Fruit fly (Drosophila melanogaster) S2 (cell line): ENCODE measurements around the gene chico.

Source experiments
- CG8478 ChIP-seq: fragments of >200 bp; optimal IDR thresholded peaks from 2 replicates; lab custom pipeline; 2018
- CTCF ChIP-seq, 2 experiments: fragments of >200 bp; optimal IDR thresholded peaks; 2 replicates each; lab custom pipeline; 2018

The chico gene

dm6 chr2L:10231092-10231494 lies 15.8 kb downstream of the chico start:
- TF ChIP-seq CG8478 (lab: Kevin White, UChicago) = no peak
- TF ChIP-seq CTCF (optimal IDR thresholded peaks at IDR 0.05; lab: Kevin White, UChicago) = no peak

DNA sequence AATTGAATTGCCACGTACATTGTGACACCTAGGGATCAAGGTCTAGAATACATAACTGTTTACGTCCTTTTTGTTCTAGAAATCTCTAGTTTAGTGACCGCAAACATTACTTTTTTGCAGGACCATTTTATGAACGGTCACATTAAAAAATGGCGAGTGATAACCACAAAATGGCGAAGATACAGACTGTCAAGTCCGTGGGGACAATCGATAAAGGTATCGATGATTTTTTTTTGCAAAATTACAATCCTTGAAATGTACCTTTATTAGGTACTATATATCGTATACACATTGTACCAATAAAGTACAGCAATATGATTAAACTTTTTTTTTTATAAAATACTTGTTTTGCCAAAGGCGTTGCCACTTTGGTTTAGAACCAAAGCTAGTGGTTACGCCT lies 16.4 kb downstream of the chico start:
- TF ChIP-seq CG8478 (lab: Kevin White, UChicago) (no peak), CTCF (optimal IDR thresholded peaks at IDR 0.05; lab: Kevin White, UChicago) (no peak)

DNA sequence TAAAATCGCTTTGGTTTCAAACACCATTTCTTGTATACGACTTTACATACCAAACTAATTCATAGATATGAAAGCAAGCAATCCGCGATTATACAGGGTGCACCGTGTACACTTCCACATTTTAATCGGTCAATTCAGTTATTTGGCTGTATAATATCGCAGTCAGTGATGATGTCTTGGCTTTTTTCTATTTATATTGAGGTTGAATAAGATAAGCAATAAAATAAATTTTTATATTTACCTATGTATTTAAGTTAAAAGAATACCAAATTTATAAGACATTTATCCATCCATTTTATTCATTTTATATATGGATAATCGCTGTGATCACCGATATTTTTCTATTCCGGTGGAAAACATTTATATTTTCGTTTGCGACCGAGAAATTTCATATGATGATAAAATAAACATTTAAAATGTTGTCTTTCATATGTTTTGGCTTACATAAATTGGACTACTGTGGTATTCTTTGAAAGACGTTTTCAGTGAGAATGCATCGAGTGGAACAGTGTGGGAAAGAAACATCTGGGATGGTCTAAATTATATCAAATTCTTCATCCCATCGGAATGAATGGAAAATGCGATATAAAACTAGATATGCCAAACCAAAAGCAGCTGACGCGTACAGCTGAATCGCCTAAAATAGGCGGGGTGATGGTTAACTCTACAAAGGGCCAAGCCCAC lies 20.0 kb downstream of the chico start, which contains the start of gene CG5708:
CG5708 (minus strand) TSS at position 85 of the 684 bp plus-strand sequence.
- TF ChIP-seq CG8478 (lab: Kevin White, UChicago) (no peak), CTCF (optimal IDR thresholded peaks at IDR 0.05; lab: Kevin White, UChicago) (no peak)

- TF ChIP-seq CTCF (optimal IDR thresholded peaks at IDR 0.05; lab: Kevin White, UChicago) (no peak), CG8478 (lab: Kevin White, UChicago) (no peak)
Measured at dm6 chr2L:10226213-10226723, 20.6 kb downstream of the chico start.

- no peak for TF ChIP-seq CTCF (optimal IDR thresholded peaks at IDR 0.05; lab: Kevin White, UChicago)
Measured at dm6 chr2L:10222550-10223231, 24.2 kb downstream of the chico start, which contains the start of gene Bcs1. Gene Bcs1, plus strand, starts transcription at chr2L:10222657.

DNA sequence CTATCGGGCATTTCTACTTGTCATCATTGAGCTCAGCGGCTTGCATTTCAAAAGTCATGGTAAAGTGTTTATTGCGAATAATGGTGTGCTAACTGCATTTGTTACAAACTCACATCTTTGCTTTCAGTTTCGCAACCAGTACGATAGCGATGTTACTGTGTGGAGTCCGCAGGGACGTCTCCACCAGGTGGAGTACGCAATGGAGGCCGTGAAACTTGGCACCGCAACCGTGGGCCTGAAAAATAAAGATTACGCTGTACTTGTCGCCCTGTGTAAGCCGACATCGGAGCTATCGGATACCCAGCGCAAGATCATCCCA lies 25.5 kb downstream of the chico start:
- TF ChIP-seq CG8478 (lab: Kevin White, UChicago) (no peak), CTCF (optimal IDR thresholded peaks at IDR 0.05; lab: Kevin White, UChicago) (no peak)

DNA sequence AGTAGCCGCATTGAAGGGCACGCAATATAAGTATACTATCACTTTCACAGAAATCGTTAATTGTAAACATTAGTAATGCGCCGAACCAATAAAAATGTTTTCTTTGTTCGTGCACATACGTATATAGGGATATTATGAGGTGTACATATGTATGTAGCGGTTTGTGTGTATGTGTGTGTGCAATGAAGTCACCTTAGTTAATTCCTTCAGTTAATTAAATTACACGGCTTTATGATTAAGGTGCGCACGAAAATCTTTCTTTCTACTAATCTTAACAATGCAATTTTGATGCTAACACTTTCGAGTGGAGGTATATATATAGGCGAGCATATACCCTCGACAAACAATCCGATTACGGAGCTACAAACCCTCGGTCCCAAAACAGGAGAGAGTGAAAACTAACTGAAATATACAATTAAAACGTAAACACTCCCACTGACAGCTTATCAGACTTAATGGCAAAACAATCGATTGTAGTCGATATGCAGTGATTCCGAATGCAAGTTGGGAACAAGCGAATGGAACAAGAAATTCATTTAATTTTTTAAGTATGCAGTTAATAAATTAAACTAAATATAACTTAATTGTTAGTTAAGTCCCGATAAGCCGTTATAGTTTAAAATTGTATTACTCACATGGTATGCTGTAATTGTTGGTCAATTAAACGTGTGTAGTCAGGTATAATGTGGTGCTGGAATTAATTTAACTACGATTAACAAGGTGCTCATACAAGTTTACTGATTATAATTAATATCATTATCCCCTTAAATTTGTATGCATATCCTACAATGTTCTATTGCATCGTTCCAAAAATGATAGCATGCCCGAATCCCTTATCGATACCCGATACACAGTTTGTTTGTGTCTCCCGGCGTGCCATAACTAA lies 26.1 kb downstream of the chico start, which contains the start of the genes Npc1a and Prosalpha6:
Npc1a (minus strand) TSS at position 716 of the 886 bp plus-strand sequence.
Prosalpha6 (plus strand) TSS at position 851 of the 886 bp plus-strand sequence.
- TF ChIP-seq CTCF (optimal IDR thresholded peaks at IDR 0.05; lab: Kevin White, UChicago) (no peak), CG8478 (lab: Kevin White, UChicago) (no peak)

- TF ChIP-seq CTCF (optimal IDR thresholded peaks at IDR 0.05; lab: Kevin White, UChicago) = no peak
- no peak for TF ChIP-seq CG8478 (lab: Kevin White, UChicago)
Measured at dm6 chr2L:10220010-10220409, 26.9 kb downstream of the chico start.

- TF ChIP-seq CG8478 (lab: Kevin White, UChicago) (no peak), CTCF (optimal IDR thresholded peaks at IDR 0.05; lab: Kevin White, UChicago) (no peak)
Measured at dm6 chr2L:10210631-10211557, 36.0 kb downstream of the chico start, which contains the start of the genes CG5727 and ath. Gene CG5727, minus strand, starts transcription at chr2L:10210681. Gene ath, plus strand, starts transcription at chr2L:10211143.

dm6 chr2L:10208799-10209794 lies 37.8 kb downstream of the chico start, which contains the start of gene CG5731:
Gene CG5731, minus strand, starts transcription at chr2L:10209744.
- TF ChIP-seq CG8478 (lab: Kevin White, UChicago) = no peak
- no peak for TF ChIP-seq CTCF (optimal IDR thresholded peaks at IDR 0.05; lab: Kevin White, UChicago)

DNA sequence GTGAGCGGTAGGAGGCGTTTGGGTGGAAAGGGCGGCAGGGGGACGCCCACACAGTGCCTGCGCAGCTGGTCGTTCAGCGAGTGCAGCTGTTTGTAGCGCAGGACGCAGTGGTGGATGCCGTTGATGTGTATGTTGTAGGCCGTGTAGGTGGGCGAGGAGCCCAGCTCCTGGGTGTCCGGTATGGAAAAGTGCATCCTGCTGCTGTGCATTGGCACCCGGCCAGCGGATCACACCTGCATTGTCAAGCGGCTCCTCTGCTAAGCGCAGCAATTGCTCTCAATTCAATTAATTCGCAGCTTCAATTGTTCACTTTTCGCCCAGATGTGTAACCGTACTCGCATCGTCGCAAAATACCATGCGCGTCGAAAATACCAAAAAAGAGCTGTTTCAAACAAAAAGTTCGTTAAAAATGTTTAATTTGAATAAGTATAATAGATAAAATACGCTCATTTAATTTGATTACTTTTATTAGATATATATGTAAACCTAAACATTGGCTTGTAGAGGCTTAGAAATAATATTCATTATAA lies 40.2 kb downstream of the chico start, which contains the start of gene Snx17:
Snx17 (minus strand) TSS at position 329 of the 530 bp plus-strand sequence.
- no peak for TF ChIP-seq CG8478 (lab: Kevin White, UChicago)

- TF ChIP-seq CG8478 (lab: Kevin White, UChicago) (no peak), CTCF (optimal IDR thresholded peaks at IDR 0.05; lab: Kevin White, UChicago) (no peak)
Measured at dm6 chr2L:10205940-10206339, 40.9 kb downstream of the chico start.
